Worm (Caenorhabditis elegans): ENCODE data around the gene wrt-2.
A peak's percentile ranks its signal among the peaks of the same experiment; 100 is the strongest.

- TF ChIP-seq die-1 (tag; optimal IDR thresholded peaks at IDR 0.05), result peak; percentile 54
- peak; percentile 94 for TF ChIP-seq pha-4 (tag; optimal IDR thresholded peaks at IDR 0.05)
Observed at ce11 chrX:3127626-3128142, 33.5 kb upstream of the wrt-2 start.
